Worm (Caenorhabditis elegans) whole organism, L4 larva: ENCODE results near the gene Y37D8A.6.

Experiments used
- D1046.2 ChIP-seq: fragments of 200-800 bp; sonication (Bioruptor generic); IDR thresholded peaks from 2 replicates; pipeline ENCODE4 v1.3.6; 2022; ENCODE audit warnings: missing genetic modification characterization, missing compliant biosample characterization
- F10B5.3 ChIP-seq: sonication (generic microtip); optimal IDR thresholded peaks from 2 replicates; lab custom pipeline; 2016; ENCODE audit warnings: mild to moderate bottlenecking, missing genetic modification characterization, missing compliant biosample characterization
- F49E8.2 ChIP-seq: sonication (generic microtip); optimal IDR thresholded peaks from 2 replicates; lab custom pipeline; 2016; ENCODE audit warnings: missing compliant biosample characterization, mild to moderate bottlenecking, missing genetic modification characterization, borderline replicate concordance
- T20F7.1 ChIP-seq: fragments of 200-800 bp; sonication (Bioruptor generic); optimal IDR thresholded peaks from 2 replicates; lab custom pipeline; 2018; ENCODE audit warnings: mild to moderate bottlenecking, missing genetic modification characterization, missing compliant biosample characterization
- T26A8.4 ChIP-seq: fragments of 200-800 bp; sonication (Bioruptor generic); IDR thresholded peaks from 2 replicates; pipeline ENCODE4 v1.3.6; 2022; ENCODE audit warnings: missing genetic modification characterization, missing compliant biosample characterization
- ZK337.2 ChIP-seq: fragments of 200-800 bp; sonication (Bioruptor generic); IDR thresholded peaks from 2 replicates; pipeline ENCODE4 v1.3.6; 2022; ENCODE audit warnings: missing genetic modification reagents, missing genetic modification characterization, missing compliant biosample characterization
- ZK546.5 ChIP-seq, 2 experiments: sonication (generic microtip); optimal IDR thresholded peaks; 2 replicates each; lab custom pipeline; 2017; ENCODE audit warnings: missing biosample characterization in 2 of 2, missing genetic modification characterization in 2 of 2
- aha-1 ChIP-seq: fragments of 150-350 bp; peaks from one replicate; lab custom pipeline; 2014; ENCODE audit warnings: missing biosample characterization, missing genetic modification characterization
- aly-2 ChIP-seq: sonication (generic microtip); optimal IDR thresholded peaks from 2 replicates; lab custom pipeline; 2018; ENCODE audit warnings: missing biosample characterization, missing genetic modification characterization
- ama-1 ChIP-seq: fragments of 150-350 bp; optimal IDR thresholded peaks from 2 replicates; lab custom pipeline; 2014; ENCODE audit warnings: inconsistent platforms, mixed read lengths
- ceh-32 ChIP-seq: sonication (generic microtip); optimal IDR thresholded peaks from 2 replicates; lab custom pipeline; 2016; ENCODE audit warnings: mild to moderate bottlenecking, missing genetic modification characterization, missing compliant biosample characterization; ENCODE audit not compliant: poor library complexity
- cey-2 ChIP-seq: sonication (generic microtip); optimal IDR thresholded peaks from 3 replicates; lab custom pipeline; 2017; ENCODE audit warnings: missing genetic modification characterization, mild to moderate bottlenecking, missing compliant biosample characterization, antibody characterized with exemption, borderline replicate concordance; ENCODE audit not compliant: insufficient read depth
- ctbp-1 ChIP-seq: fragments of 200-800 bp; sonication (Bioruptor generic); IDR thresholded peaks from 2 replicates; pipeline ENCODE4 v1.3.6; 2022; ENCODE audit warnings: missing genetic modification reagents, missing genetic modification characterization, missing compliant biosample characterization
- daf-12 ChIP-seq: fragments of 150-350 bp; optimal IDR thresholded peaks from 2 replicates; lab custom pipeline; 2014; ENCODE audit warnings: missing biosample characterization, missing genetic modification reagents, missing genetic modification characterization
- dmd-8 ChIP-seq: fragments of 200-800 bp; sonication (Bioruptor generic); IDR thresholded peaks from 2 replicates; pipeline ENCODE4 v1.3.6; 2022; ENCODE audit warnings: missing genetic modification characterization, missing compliant biosample characterization
- hlh-11 ChIP-seq: fragments of 200-800 bp; sonication (Bioruptor generic); optimal IDR thresholded peaks from 2 replicates; lab custom pipeline; 2018; ENCODE audit warnings: mild to moderate bottlenecking, missing genetic modification characterization, missing compliant biosample characterization
- hlh-30 ChIP-seq: sonication (generic microtip); optimal IDR thresholded peaks from 2 replicates; lab custom pipeline; 2017; ENCODE audit warnings: antibody characterized with exemption, mild to moderate bottlenecking, missing genetic modification characterization, missing compliant biosample characterization; ENCODE audit not compliant: insufficient read depth
- lin-38 ChIP-seq: fragments of 200-800 bp; sonication (Bioruptor generic); IDR thresholded peaks from 2 replicates; pipeline ENCODE4 v1.3.6; 2022; ENCODE audit warnings: missing genetic modification reagents, missing genetic modification characterization, missing compliant biosample characterization
- lin-39 ChIP-seq: fragments of 150-350 bp; optimal IDR thresholded peaks from 2 replicates; lab custom pipeline; 2014; ENCODE audit warnings: missing biosample characterization, missing genetic modification reagents, missing genetic modification characterization
- mdt-29 ChIP-seq: fragments of 200-800 bp; sonication (Bioruptor generic); IDR thresholded peaks from 2 replicates; pipeline ENCODE4 v1.3.6; 2022; ENCODE audit warnings: missing genetic modification reagents, missing genetic modification characterization, missing compliant biosample characterization
- mxl-3 ChIP-seq: fragments of 200-800 bp; sonication (Bioruptor generic); optimal IDR thresholded peaks from 2 replicates; lab custom pipeline; 2018; ENCODE audit warnings: mild to moderate bottlenecking, missing genetic modification characterization, missing compliant biosample characterization
- nhr-102 ChIP-seq: sonication (generic microtip); optimal IDR thresholded peaks from 2 replicates; lab custom pipeline; 2016; ENCODE audit warnings: mild to moderate bottlenecking, missing genetic modification characterization, moderate library complexity, missing compliant biosample characterization
- nhr-11 ChIP-seq: fragments of 150-350 bp; optimal IDR thresholded peaks from 2 replicates; lab custom pipeline; 2014; ENCODE audit warnings: missing biosample characterization, missing genetic modification characterization
- nhr-25 ChIP-seq: sonication (generic microtip); optimal IDR thresholded peaks from 2 replicates; lab custom pipeline; 2017; ENCODE audit warnings: missing genetic modification characterization, mild to moderate bottlenecking, missing compliant biosample characterization, antibody characterized with exemption, moderate library complexity, borderline replicate concordance; ENCODE audit not compliant: insufficient read depth
- nhr-28 ChIP-seq: fragments of 150-350 bp; optimal IDR thresholded peaks from 2 replicates; lab custom pipeline; 2014; ENCODE audit warnings: missing biosample characterization, missing genetic modification characterization
- nhr-42 ChIP-seq: fragments of 200-800 bp; sonication (Bioruptor generic); IDR thresholded peaks from 2 replicates; pipeline ENCODE4 v1.3.6; 2022; ENCODE audit warnings: missing genetic modification characterization, missing compliant biosample characterization
- rbr-2 ChIP-seq: sonication (generic microtip); optimal IDR thresholded peaks from 2 replicates; lab custom pipeline; 2016; ENCODE audit warnings: missing genotype, missing genetic modification characterization, missing compliant biosample characterization
- saeg-2 ChIP-seq: fragments of 200-800 bp; sonication (Bioruptor generic); IDR thresholded peaks from 2 replicates; pipeline ENCODE4 v1.3.6; 2022; ENCODE audit warnings: missing genetic modification reagents, missing genetic modification characterization, missing compliant biosample characterization
- snpc-4 ChIP-seq: fragments of 150-350 bp; optimal IDR thresholded peaks from 2 replicates; lab custom pipeline; 2014; ENCODE audit warnings: missing biosample characterization, missing genetic modification characterization
- unc-130 ChIP-seq: sonication (generic microtip); optimal IDR thresholded peaks from 2 replicates; lab custom pipeline; 2016; ENCODE audit warnings: missing genetic modification reagents, missing genetic modification characterization, missing compliant biosample characterization
- zfp-2 ChIP-seq: sonication (generic microtip); optimal IDR thresholded peaks from 2 replicates; lab custom pipeline; 2016; ENCODE audit warnings: mild to moderate bottlenecking, missing genetic modification characterization, missing compliant biosample characterization
- zip-11 ChIP-seq: fragments of 200-800 bp; sonication (Bioruptor generic); IDR thresholded peaks from 2 replicates; pipeline ENCODE4 v1.3.6; 2022; ENCODE audit warnings: missing genetic modification characterization, missing compliant biosample characterization
- zip-2 ChIP-seq: fragments of 150-350 bp; optimal IDR thresholded peaks from 2 replicates; lab custom pipeline; 2014; ENCODE audit warnings: missing biosample characterization, missing genetic modification characterization
- ztf-11 ChIP-seq: fragments of 150-350 bp; optimal IDR thresholded peaks from 2 replicates; lab custom pipeline; 2014; ENCODE audit warnings: missing biosample characterization, missing genetic modification characterization
- ztf-7 ChIP-seq: fragments of 150-350 bp; optimal IDR thresholded peaks from 2 replicates; lab custom pipeline; 2014; ENCODE audit warnings: missing biosample characterization, missing genetic modification characterization

Y37D8A.6 gene

ce11 chrIII:12864648-12865047 lies 5.4 kb downstream of the Y37D8A.6 start, which contains the start of gene Y37D8A.8:
TSS of gene Y37D8A.8 (plus strand) at chrIII:12864948.
- TF ChIP-seq ztf-11, result no peak
- no peak for TF ChIP-seq T26A8.4 (GFP tag; lab: Robert Waterston, UW)
- no peak for TF ChIP-seq lin-38 (GFP tag; lab: Robert Waterston, UW)
- peak; percentile 39 for TF ChIP-seq aha-1 (tag; lab: Kevin White, UChicago)
- TF ChIP-seq nhr-25 (tag; lab: Kevin White, UChicago), result no peak
- no peak for TF ChIP-seq F49E8.2 (tag; lab: Kevin White, UChicago)

ce11 chrIII:12860119-12860518 lies 10.0 kb downstream of the Y37D8A.6 start:
- TF ChIP-seq mxl-3 (GFP tag; lab: Kevin White, UChicago) (peak; percentile 68), hlh-30 (peak; percentile 8), nhr-28 (tag; lab: Kevin White, UChicago) (peak; percentile 39), hlh-11 (tag; lab: Kevin White, UChicago) (peak; percentile 13), F10B5.3 (no peak), nhr-102 (tag; lab: Kevin White, UChicago) (no peak)

- no peak for TF ChIP-seq aly-2
- TF ChIP-seq nhr-42 (GFP tag; lab: Robert Waterston, UW), result no peak
- no peak for TF ChIP-seq ctbp-1 (GFP tag; lab: Robert Waterston, UW)
- TF ChIP-seq daf-12, result no peak
- no peak for TF ChIP-seq snpc-4 (tag; lab: Kevin White, UChicago)
- TF ChIP-seq nhr-11 (tag; lab: Kevin White, UChicago), result no peak
- no peak for TF ChIP-seq mdt-29 (GFP tag; lab: Robert Waterston, UW)
- no peak for TF ChIP-seq cey-2 (tag; lab: Kevin White, UChicago)
- TF ChIP-seq ZK546.5 (tag; optimal IDR thresholded peaks at IDR 0.05; lab: Kevin White, UChicago), result no peak
- TF ChIP-seq ZK337.2, result no peak
- TF ChIP-seq rbr-2 (tag; lab: Kevin White, UChicago), result no peak
- TF ChIP-seq D1046.2 (GFP tag; lab: Robert Waterston, UW), result no peak
- TF ChIP-seq zip-2 (tag; lab: Kevin White, UChicago), result no peak
Measured at ce11 chrIII:12856628-12857027, 13.5 kb downstream of the Y37D8A.6 start, which contains the start of gene Y37D8A.26. TSS of gene Y37D8A.26 (minus strand) at chrIII:12856728.

ce11 chrIII:12855394-12855793 lies 14.7 kb downstream of the Y37D8A.6 start, which contains the start of gene Y37D8A.5:
TSS of gene Y37D8A.5 (minus strand) at chrIII:12855494.
- no peak for TF ChIP-seq zfp-2
- TF ChIP-seq T20F7.1 (GFP tag; lab: Kevin White, UChicago), result no peak
- no peak for TF ChIP-seq saeg-2 (GFP tag; lab: Robert Waterston, UW)
- no peak for TF ChIP-seq unc-130
- no peak for TF ChIP-seq dmd-8 (GFP tag; lab: Robert Waterston, UW)
- no peak for TF ChIP-seq ama-1
- TF ChIP-seq zip-11, result no peak

- TF ChIP-seq ceh-32 (no peak), ztf-7 (tag; lab: Kevin White, UChicago) (no peak), lin-39 (tag; lab: Kevin White, UChicago) (no peak), nhr-28 (tag; lab: Kevin White, UChicago) (peak; percentile 34)
- TF ChIP-seq, all 104 proteins: peak for 1
Measured at ce11 chrIII:12851034-12851433, 19.1 kb downstream of the Y37D8A.6 start.
